Worm (Caenorhabditis elegans): Measurements from ENCODE around the gene C01G10.14.

ce11 chrV:15153277-15153676 is 47.5 kb upstream of the C01G10.14 start, which contains the start of gene srh-55:
- TF ChIP-seq unc-130 (GFP tag; optimal IDR thresholded peaks at IDR 0.05) (no peak), xnd-1 (tag; optimal IDR thresholded peaks at IDR 0.05) (no peak), unc-62 (GFP tag; optimal IDR thresholded peaks at IDR 0.05) (no peak)
